Fruit fly (Drosophila melanogaster): Measurements from ENCODE around the gene Fer3HCH.

Fer3HCH gene

dm6 chrX:13108144-13108824 lies at the start of gene Fer3HCH:
Gene Fer3HCH (minus strand): TSS chrX:13108194.
- no peak for TF ChIP-seq CG8478 (optimal IDR thresholded peaks at IDR 0.05)
- no peak for TF ChIP-seq CTCF (optimal IDR thresholded peaks at IDR 0.05)

DNA sequence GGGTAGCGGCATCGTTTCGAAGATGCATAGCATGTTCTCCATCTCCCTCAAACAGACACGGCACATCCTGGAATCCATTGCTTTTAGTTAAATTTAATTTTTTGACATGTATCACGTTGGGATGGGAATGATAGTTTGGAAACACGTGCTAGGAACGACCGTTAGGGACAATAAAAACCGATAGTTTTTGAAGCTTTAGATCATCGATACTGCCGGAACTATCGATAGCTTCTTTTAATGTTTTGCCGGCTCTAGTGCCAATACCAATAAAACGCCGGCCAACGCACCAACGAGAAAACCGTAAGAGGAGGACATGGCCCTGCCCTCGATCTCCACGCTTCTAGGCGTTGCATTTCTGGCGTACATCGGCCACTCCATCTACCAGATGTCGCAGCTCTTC lies 46.8 kb upstream of the Fer3HCH start, which contains the start of the genes CG4318 and CG4332:
Gene CG4318 (minus strand): TSS at position 142 of the 400 bp plus-strand sequence.
Gene CG4332 (plus strand): TSS at position 256 of the 400 bp plus-strand sequence.
- no peak for TF ChIP-seq CG8478 (optimal IDR thresholded peaks at IDR 0.05)
- TF ChIP-seq CTCF (optimal IDR thresholded peaks at IDR 0.05), result no peak

DNA sequence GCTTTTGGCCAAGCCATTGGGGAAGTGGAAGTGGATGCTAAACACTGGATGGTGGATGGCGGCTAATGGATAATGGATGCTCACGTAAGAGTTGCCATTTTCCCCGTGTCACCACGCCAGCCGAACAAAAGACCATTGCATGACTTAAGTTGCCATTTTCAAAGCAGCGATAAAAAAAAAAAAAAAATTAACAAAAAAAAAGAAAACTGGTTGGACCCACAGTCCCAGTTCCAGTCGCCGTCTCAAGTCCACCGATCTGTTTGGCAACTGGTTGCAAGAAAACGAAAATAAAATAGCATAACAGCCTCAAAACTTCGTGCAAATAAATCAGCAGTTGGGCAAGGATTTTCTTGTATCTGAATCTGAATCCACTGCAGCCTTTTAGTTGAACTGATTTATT lies 41.1 kb upstream of the Fer3HCH start:
- TF ChIP-seq CG8478 (optimal IDR thresholded peaks at IDR 0.05) (no peak), CTCF (optimal IDR thresholded peaks at IDR 0.05) (no peak)

DNA sequence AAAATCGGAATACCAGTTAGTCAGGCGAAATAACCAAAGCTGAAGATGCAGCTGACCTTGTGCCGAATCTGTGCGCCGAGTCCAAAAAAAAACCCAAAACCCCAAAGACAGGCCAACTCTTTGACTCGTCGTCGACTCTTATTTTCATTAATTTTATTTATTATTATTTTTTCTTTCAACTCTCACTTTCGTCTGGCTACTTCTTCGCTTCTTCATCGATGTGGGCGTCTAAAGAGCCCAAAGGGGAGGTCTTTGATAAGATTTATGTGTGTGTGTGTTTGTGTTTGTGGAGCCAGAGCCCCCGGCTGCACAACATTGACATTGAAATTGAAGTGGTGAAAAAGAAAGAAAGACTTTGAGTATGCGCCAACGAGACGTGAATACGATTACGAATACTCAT lies 37.9 kb upstream of the Fer3HCH start:
- TF ChIP-seq CG8478 (optimal IDR thresholded peaks at IDR 0.05) (no peak), CTCF (optimal IDR thresholded peaks at IDR 0.05) (no peak)

dm6 chrX:13143100-13143499 lies 35.1 kb upstream of the Fer3HCH start:
- TF ChIP-seq CG8478 (optimal IDR thresholded peaks at IDR 0.05) (no peak), CTCF (optimal IDR thresholded peaks at IDR 0.05) (no peak)

DNA sequence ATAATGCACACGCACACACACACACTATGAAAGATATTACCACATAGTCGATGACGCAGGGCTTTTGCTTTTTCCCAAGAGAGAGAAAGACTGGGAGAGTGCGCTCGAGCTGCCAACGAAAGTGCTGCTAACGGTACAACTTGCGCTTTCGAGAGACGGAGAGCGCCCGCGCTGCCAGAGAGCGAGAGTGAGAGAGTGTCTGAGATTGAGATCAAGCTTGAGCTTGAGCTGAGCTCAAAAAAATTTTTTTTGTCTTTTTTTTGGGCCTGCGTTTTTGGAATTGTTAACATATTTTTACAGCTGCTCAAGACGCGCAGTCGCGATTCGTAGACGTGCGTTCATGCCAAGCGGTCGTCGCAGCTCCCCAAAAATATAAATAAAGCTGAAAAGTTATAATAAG lies 30.9 kb upstream of the Fer3HCH start, which contains the start of gene CG32645:
Gene CG32645 (plus strand): TSS at position 313 of the 400 bp plus-strand sequence.
- TF ChIP-seq CTCF (optimal IDR thresholded peaks at IDR 0.05) (no peak), CG8478 (optimal IDR thresholded peaks at IDR 0.05) (no peak)

DNA sequence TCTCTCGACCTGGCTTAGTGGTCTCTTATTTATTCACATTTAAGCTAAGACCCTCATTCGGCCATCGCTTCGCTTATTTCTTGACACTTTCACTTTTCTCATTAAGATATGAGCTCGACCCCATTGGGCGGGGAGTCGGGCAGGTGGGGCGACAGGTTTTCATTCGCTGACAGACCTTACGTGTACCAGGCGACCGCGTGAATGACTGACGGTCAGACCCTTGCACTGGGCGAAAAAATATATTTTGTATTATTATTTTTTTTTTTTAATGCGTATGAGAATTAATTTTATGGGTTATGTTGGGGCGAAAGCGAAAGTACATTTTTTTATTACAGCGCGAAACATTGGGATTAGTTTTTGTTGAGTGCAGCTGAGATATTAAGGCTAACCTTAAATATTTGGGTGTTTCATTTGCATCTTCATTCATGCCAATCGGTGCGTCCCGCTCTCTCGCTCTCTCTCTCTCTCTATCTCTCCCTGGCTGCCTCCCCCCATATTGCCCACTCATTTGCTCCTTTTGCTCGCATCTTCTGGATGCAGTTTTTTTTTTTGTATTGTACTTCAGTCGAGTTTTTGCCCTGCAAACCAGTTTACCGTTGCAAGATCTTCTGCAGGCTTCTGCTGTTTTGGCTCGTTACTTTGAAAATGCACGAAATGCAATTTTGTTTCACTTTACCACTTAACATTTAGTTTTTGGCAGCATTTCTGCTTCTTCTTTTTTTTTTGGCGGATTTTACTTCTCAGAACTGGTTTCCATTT lies 29.1 kb upstream of the Fer3HCH start:
- TF ChIP-seq CG8478 (optimal IDR thresholded peaks at IDR 0.05) (no peak), CTCF (optimal IDR thresholded peaks at IDR 0.05) (no peak)

- no peak for TF ChIP-seq CTCF (optimal IDR thresholded peaks at IDR 0.05)
- no peak for TF ChIP-seq CG8478 (optimal IDR thresholded peaks at IDR 0.05)
Measured at dm6 chrX:13135702-13136101, 27.7 kb upstream of the Fer3HCH start.

DNA sequence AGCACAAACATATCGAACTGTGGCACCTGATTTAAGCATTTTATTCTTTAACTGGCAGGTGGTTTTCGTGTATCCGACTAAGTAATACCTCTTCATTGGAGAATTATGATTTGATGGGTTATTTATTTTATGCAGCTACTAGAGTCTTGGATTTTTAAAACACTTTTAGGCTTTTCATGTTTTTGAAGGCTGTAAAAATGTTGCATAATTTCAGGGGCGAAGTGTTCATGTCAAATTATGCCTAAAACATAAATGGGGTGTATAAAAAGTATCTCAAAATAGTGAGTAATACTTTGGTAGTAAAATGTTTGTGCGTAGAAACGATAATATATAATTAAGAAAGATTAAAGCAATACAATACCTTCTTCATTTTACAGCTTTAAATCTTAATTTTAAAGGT lies 26.8 kb upstream of the Fer3HCH start:
- TF ChIP-seq CG8478 (optimal IDR thresholded peaks at IDR 0.05) (no peak), CTCF (optimal IDR thresholded peaks at IDR 0.05) (peak in 1 of 2 experiments; percentile 6)

dm6 chrX:13131063-13131773 lies 23.2 kb upstream of the Fer3HCH start:
- TF ChIP-seq CG8478 (optimal IDR thresholded peaks at IDR 0.05) (no peak), CTCF (optimal IDR thresholded peaks at IDR 0.05) (no peak)

DNA sequence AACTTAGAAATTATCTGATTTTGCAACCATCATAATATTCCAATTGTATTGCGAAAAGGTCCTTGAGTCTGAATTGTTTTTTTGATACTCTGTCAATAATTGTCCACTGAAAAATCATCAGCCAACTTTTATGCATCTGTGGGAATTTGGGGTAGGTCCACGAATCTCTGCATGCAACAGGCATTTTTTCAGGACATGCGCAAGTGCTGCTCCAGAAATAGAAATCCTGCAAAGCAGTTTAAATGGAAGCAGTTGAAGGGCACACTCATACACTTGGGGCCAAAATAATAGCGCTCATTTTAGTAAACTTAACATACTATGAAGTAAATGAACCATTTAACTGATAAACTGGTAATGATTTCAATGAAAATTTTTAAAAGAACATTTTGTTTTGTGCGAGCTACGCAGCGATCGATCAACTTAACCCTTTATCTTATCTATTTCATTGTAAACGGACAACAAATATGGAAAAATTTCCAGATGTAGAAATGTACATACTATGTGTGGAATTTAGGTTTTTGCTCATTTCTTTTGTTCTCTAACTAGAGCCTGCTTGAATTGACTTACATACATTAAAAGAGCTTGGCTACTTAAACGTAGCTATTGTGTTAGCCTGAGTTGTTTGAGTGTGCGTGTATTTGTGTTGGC lies 22.3 kb upstream of the Fer3HCH start:
- no peak for TF ChIP-seq CTCF (optimal IDR thresholded peaks at IDR 0.05)
- no peak for TF ChIP-seq CG8478 (optimal IDR thresholded peaks at IDR 0.05)

- TF ChIP-seq CG8478 (optimal IDR thresholded peaks at IDR 0.05) (no peak), CTCF (optimal IDR thresholded peaks at IDR 0.05) (peak in 1 of 2 experiments; percentile 12)
Measured at dm6 chrX:13128750-13129152, 20.8 kb upstream of the Fer3HCH start, which contains the start of the genes CG32638, CG15717 and MFS10. Gene CG32638 (minus strand): TSS chrX:13128794. Gene CG15717 (plus strand): TSS chrX:13128952. Gene MFS10 (plus strand): TSS chrX:13129018.

- TF ChIP-seq CTCF (optimal IDR thresholded peaks at IDR 0.05), result no peak
- TF ChIP-seq CG8478 (optimal IDR thresholded peaks at IDR 0.05), result no peak
Measured at dm6 chrX:13127973-13128749, 20.2 kb upstream of the Fer3HCH start.

DNA sequence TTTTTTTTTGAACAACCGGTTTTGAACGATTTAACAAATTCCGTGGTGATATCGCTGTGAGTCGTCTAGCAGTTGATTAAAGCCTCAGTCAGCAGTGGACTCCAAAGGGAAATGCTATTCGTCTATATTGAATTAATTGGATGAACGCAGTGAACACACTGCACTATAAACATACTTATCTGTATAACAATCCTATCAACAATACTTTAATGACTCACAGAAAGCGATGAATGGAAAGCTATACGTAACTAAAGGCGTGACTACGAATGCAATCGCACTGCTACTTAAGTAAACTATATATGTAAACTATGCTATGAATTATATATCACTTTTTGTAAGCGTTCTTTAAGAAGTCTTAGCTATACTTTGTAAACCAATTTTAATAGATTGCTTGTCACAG lies 17.6 kb upstream of the Fer3HCH start:
- no peak for TF ChIP-seq CTCF (optimal IDR thresholded peaks at IDR 0.05)
- TF ChIP-seq CG8478 (optimal IDR thresholded peaks at IDR 0.05), result no peak
